Worm (Caenorhabditis elegans) whole organism, midembryonic: ENCODE data around the gene nhr-142.

ENCODE experiments used
- flt-1 ChIP-seq: fragments of 200-800 bp; sonication (Bioruptor generic); IDR thresholded peaks from 2 replicates; pipeline ENCODE4 v1.3.6; 2022; ENCODE audit warnings: missing genetic modification characterization, missing compliant biosample characterization
- klf-2 ChIP-seq: fragments of 200-800 bp; sonication (Bioruptor generic); conservative IDR thresholded peaks from 2 replicates; pipeline ENCODE4 v1.3.6; 2022; ENCODE audit warnings: missing genetic modification reagents, missing genetic modification characterization, missing compliant biosample characterization
- ref-1 ChIP-seq: fragments of 200-800 bp; sonication (Bioruptor generic); conservative IDR thresholded peaks from 2 replicates; pipeline ENCODE4 v1.3.6; 2022; ENCODE audit warnings: missing genetic modification reagents, missing genetic modification characterization, missing compliant biosample characterization
- tab-1 ChIP-seq: fragments of 200-800 bp; sonication (Bioruptor generic); IDR thresholded peaks from 2 replicates; pipeline ENCODE4 v1.3.6; 2022; ENCODE audit warnings: missing genetic modification characterization, missing compliant biosample characterization
- ztf-23 ChIP-seq: fragments of 200-800 bp; sonication (Bioruptor generic); IDR thresholded peaks from 2 replicates; pipeline ENCODE4 v1.3.6; 2022; ENCODE audit warnings: missing genetic modification reagents, missing genetic modification characterization, missing compliant biosample characterization

ce11 chrV:5765081-5765480, 25.3 kb downstream of the nhr-142 start, which contains the start of gene pgph-2:
- TF ChIP-seq flt-1 (GFP tag; lab: Robert Waterston, UW) (no peak), tab-1 (no peak), ztf-23 (GFP tag; lab: Robert Waterston, UW) (no peak), klf-2 (no peak), ref-1 (GFP tag; lab: Robert Waterston, UW) (no peak)
